Worm (Caenorhabditis elegans) whole organism, late embryonic: ENCODE results near the gene bud-13.

Experiments
- ahr-1 ChIP-seq: sonication (generic microtip); optimal IDR thresholded peaks from 2 replicates; lab custom pipeline; 2016; ENCODE audit warnings: missing genetic modification characterization, missing compliant biosample characterization
- ama-1 ChIP-seq: fragments of 150-350 bp; optimal IDR thresholded peaks from 2 replicates; lab custom pipeline; 2014
- ceh-30 ChIP-seq: fragments of 150-350 bp; optimal IDR thresholded peaks from 2 replicates; lab custom pipeline; 2014; ENCODE audit warnings: missing biosample characterization, missing genetic modification characterization
- ceh-34 ChIP-seq: sonication (generic microtip); optimal IDR thresholded peaks from 2 replicates; lab custom pipeline; 2016; ENCODE audit warnings: mild to moderate bottlenecking, missing genetic modification characterization, missing compliant biosample characterization
- gmeb-2 ChIP-seq: sonication (generic microtip); optimal IDR thresholded peaks from 2 replicates; lab custom pipeline; 2016; ENCODE audit warnings: missing genetic modification characterization, inconsistent platforms, missing compliant biosample characterization
- hlh-6 ChIP-seq: sonication (generic microtip); optimal IDR thresholded peaks from 2 replicates; lab custom pipeline; 2016; ENCODE audit warnings: missing genotype, missing genetic modification characterization, missing compliant biosample characterization
- hlh-8 ChIP-seq: sonication (generic microtip); optimal IDR thresholded peaks from 2 replicates; lab custom pipeline; 2016; ENCODE audit warnings: missing genotype, missing genetic modification characterization, missing compliant biosample characterization
- pax-1 ChIP-seq: fragments of 150-350 bp; optimal IDR thresholded peaks from 2 replicates; lab custom pipeline; 2014; ENCODE audit warnings: missing biosample characterization, missing genetic modification characterization
- ref-2 ChIP-seq: sonication (generic microtip); optimal IDR thresholded peaks from 2 replicates; lab custom pipeline; 2016; ENCODE audit warnings: missing genetic modification characterization, missing compliant biosample characterization
- sox-4 ChIP-seq: sonication (generic microtip); optimal IDR thresholded peaks from 2 replicates; lab custom pipeline; 2017; ENCODE audit warnings: mild to moderate bottlenecking, missing genetic modification characterization, inconsistent platforms, missing compliant biosample characterization
- ttx-3 ChIP-seq: sonication (generic microtip); optimal IDR thresholded peaks from 2 replicates; lab custom pipeline; 2016; ENCODE audit warnings: missing genetic modification reagents, missing genetic modification characterization, missing compliant biosample characterization
- unc-55 ChIP-seq: sonication (generic microtip); optimal IDR thresholded peaks from 2 replicates; lab custom pipeline; 2017; ENCODE audit warnings: missing biosample characterization, missing genetic modification reagents, missing genetic modification characterization
- zip-5 ChIP-seq: sonication (generic microtip); optimal IDR thresholded peaks from 2 replicates; lab custom pipeline; 2016; ENCODE audit warnings: missing genetic modification characterization, missing compliant biosample characterization
- ztf-16 ChIP-seq: sonication (generic microtip); optimal IDR thresholded peaks from 2 replicates; lab custom pipeline; 2017; ENCODE audit warnings: missing genetic modification characterization, missing compliant biosample characterization

DNA sequence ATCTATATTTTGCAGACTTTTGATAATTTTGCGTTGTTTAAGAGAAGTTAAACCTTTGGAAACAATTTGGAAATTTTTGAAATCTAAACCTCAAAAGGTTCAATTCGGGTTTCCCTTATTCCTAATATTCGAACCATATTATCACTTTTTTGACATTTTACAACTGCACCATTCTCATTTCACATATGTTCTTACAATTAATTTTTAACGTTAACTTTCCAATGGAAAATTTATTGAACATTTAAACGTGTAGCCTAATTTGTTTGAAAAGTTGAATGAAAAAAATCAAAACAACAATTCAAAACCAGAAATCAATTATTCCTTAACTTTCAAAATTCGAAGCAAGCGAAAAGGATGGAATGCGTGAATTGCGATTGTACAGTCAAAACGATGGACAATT, 43.6 kb downstream of the bud-13 start, which contains the start of gene ZK637.12:
- no peak for TF ChIP-seq ttx-3 (tag; lab: Kevin White, UChicago)
- TF ChIP-seq hlh-8 = no peak
- no peak for TF ChIP-seq zip-5 (tag; lab: Kevin White, UChicago)
- no peak for TF ChIP-seq ztf-16 (tag; lab: Kevin White, UChicago)
- TF ChIP-seq hlh-6 (tag; lab: Kevin White, UChicago) = no peak
- TF ChIP-seq sox-4 (tag; lab: Kevin White, UChicago) = no peak
- no peak for TF ChIP-seq ahr-1 (tag; lab: Kevin White, UChicago)
- TF ChIP-seq pax-1 = no peak
- no peak for TF ChIP-seq ceh-34 (tag; lab: Kevin White, UChicago)
- TF ChIP-seq ceh-30 (tag; lab: Kevin White, UChicago) = no peak
- TF ChIP-seq gmeb-2 (tag; lab: Kevin White, UChicago) = no peak
- TF ChIP-seq ama-1 (lab: Kevin White, UChicago) = no peak
- TF ChIP-seq unc-55 (GFP tag; lab: Kevin White, UChicago) = no peak
- no peak for TF ChIP-seq ref-2 (tag; lab: Kevin White, UChicago)
